Fruit fly (Drosophila melanogaster): ENCODE results near the gene CG34376.
A peak's percentile ranks its signal among the peaks of the same experiment; 100 is the strongest.

Gene CG34376

DNA sequence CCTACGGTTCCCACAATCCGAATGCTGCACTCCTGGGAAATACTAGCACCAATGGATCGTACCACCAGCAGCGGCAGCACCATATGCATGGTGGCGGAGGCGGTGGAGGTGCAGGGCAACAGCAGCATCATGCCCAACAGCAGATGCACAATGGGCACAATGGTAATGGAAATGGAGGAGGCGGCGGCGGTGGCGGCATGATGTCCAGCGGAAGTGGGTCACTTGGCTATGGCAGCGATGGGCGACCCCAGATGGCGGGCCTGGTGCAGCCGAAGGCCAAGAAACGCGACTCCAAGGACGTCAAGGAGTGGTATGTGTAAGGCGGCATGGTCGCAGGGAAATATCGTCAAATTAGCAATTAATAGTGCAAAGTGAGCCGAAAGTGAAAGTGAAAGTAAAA, 35.6 kb downstream of the CG34376 start:
- TF ChIP-seq CG17801 (GFP tag; optimal IDR thresholded peaks at IDR 0.05; ENCODE audit: partially characterized antibody), result no peak

DNA sequence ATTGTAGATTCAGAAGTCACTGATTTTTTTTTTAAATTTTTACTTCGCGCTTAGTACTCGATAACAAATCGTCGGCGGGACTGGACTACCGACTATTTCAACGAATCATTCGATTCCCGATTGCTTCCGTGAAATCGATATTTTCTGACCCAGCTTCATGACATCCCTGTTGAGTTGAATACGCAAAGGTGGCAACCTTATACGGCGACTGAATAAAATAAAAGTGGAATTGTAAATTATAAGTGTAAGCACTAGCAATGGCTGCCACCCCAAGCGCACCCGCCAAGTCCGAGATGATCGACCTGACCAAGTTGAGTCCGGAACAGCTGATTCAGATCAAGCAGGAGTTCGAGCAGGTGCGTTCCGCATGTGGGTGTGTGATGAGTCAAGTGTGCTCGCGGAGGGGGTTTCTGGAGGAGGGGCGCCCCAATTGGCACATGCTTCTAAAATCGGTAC, 39.2 kb downstream of the CG34376 start, which contains the start of gene Pfdn5:
Gene Pfdn5, plus strand, starts transcription at position 3 of the 456 bp plus-strand sequence.
- peak; percentile 17 for TF ChIP-seq CG17801 (GFP tag; optimal IDR thresholded peaks at IDR 0.05; ENCODE audit: partially characterized antibody)

DNA sequence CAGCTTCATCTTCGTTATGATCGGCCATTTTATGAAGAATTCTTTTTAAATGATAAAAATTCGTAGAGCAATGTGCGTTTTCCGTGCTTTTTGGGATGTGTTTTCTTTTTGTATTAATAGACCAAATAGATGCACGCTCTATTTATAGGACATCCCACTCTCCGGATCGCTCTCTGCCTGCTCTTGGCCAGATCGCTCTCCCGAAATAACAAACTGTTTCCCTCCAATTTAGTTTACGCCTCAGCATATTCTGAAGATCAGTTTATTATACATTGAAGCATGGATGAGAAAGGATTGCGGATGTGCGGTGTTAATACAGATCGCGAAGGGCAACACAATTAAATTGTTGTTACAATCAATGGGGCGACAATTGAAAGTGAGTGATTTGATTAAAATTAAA, 41.0 kb downstream of the CG34376 start, which contains the start of gene CG5376:
Gene CG5376, minus strand, starts transcription at position 101 of the 400 bp plus-strand sequence.
- TF ChIP-seq CG17801 (GFP tag; optimal IDR thresholded peaks at IDR 0.05; ENCODE audit: partially characterized antibody), result no peak

DNA sequence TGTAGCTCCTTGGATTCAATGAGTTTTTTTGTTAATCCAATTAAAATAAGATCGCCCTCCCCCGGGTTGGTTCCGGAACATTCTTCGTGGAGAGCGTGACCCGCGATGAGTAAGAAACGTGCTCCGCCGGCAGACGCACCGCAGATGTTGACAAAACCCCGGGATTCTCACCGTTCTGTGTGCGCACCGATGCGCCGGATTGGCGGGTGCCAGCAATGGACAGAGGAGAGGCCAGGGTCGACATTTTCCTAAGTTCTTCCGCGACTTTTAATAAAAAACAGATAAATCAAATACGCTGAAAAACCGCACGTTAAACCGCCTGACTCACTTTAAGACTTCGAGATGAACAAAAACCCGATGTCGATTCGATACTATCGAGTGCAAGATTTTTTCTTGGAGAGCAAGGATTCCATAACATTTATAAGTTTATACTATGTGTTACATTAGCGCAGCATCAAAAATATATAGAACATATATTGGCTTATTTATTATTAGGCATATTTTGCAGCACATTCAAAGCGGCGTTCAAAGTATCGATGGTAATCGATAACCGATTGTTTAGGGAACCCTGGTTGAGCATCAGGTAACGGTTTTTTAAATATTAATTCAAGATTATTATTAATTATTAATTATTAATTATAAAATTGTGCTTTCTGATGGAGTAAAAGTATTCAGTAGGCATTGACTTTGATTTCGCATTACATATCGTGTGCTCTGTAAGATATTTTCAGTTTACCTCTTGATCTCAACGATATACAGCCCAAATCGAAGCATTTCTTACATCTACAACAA, 43.4 kb downstream of the CG34376 start, which contains the start of the genes CCT1 and tHMG1:
Gene CCT1, minus strand, starts transcription at position 352 of the 792 bp plus-strand sequence.
Gene tHMG1, plus strand, starts transcription at position 742 of the 792 bp plus-strand sequence.
- TF ChIP-seq CG17801 (GFP tag; optimal IDR thresholded peaks at IDR 0.05; ENCODE audit: partially characterized antibody), result peak; percentile 65

DNA sequence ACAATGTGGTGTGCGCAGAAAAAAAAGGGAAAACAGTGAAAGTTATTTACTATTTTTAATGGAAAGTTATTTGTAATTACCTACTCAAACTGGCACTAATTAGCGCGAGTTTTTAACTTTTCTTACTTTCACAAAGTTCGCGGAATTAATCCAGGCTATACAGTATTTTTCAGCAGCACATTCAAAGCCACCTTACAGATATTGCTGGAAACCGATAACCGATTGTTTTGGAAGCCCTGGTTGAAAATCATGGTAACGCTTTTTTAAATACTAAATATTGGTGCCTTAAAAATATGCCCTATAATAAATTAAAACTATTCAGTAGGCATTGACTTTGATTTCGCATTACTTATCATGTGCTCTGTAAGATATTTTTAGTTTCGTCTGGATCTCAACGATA, 44.9 kb downstream of the CG34376 start, which contains the start of gene tHMG2:
Gene tHMG2, plus strand, starts transcription at position 187 of the 400 bp plus-strand sequence.
- no peak for TF ChIP-seq CG17801 (GFP tag; optimal IDR thresholded peaks at IDR 0.05; ENCODE audit: partially characterized antibody)

DNA sequence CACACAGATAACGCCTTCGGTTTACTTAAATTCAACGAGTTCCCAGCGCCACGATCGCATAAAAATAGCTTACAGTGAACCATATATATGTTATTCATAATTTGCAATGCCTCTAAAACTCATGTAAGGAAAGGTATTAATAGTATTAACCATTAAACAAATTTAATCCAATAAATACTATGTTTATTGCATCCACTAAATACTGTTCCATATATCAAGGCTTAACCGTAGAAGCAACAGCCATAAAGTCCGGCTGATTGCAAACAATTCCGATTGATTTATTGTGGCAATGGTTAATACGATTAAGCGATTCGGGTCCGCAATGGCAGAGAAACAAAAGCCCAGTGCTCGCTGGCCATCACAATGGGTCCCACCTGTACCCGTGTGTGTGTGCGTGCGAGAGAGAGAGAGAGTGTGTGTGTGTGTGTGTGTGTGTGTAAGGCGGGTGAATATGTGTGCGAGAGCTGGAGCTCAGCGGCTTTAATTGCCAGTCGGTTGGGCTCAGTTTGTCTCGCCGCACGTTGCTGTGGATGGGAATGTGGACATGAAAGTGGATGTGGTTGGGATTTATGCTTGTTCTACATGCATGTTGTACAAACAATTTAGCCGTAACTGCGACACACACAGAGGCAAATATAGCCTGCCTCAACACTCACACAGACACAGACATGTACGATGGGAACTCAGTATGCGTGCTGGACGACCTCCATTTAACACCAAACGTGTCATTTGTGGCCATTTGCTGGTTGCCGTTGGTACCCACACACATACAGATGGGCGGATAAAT, 46.8 kb downstream of the CG34376 start:
- no peak for TF ChIP-seq CG17801 (GFP tag; optimal IDR thresholded peaks at IDR 0.05; ENCODE audit: partially characterized antibody)

DNA sequence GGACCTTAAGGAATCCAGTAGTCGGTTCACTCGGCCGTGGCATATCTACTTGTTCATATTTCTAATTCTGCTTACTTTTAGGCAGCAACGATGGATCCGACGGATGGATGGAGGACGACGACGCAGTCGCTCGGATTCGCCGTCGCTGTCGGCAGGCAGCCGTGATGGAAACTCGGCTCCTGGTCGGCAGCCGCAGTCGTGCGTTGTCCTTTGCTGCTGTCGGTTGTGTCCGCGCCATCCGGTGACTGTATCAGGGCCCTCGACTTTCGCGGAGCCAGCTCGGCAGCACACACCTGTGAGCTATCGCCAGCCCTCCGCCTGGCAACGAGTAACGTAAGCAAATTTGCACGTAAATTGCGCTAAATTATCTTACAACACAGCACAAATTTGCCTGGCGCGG, 49.1 kb downstream of the CG34376 start, which contains the start of gene Octbeta1R:
Gene Octbeta1R, plus strand, starts transcription at position 191 of the 400 bp plus-strand sequence.
- no peak for TF ChIP-seq CG17801 (GFP tag; optimal IDR thresholded peaks at IDR 0.05; ENCODE audit: partially characterized antibody)

DNA sequence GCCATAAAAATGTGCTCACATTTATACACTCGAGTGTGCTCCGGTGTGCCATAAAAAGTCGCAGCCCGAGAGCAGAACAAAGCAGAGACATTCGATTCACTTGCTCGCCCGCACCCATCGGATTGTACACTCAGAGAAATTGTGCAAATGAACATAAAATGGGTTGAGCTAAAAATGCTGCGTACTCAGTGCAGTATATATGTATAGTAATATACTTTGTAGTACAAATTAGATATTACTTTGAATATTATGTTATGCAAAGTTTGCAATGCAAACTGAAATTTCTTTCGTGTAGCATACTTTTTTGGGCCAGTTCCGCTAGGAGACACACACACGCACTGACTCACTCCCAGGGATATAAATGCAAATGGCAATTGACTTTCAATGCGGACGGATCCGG, 55.7 kb downstream of the CG34376 start:
- no peak for TF ChIP-seq CG17801 (GFP tag; optimal IDR thresholded peaks at IDR 0.05; ENCODE audit: partially characterized antibody)

Measured in ovary, adult (tissue).